Fruit fly (Drosophila melanogaster) whole organism, adult: ENCODE measurements around the gene CG5171.

ENCODE experiments used
- CG11617 ChIP-seq: fragments of 200-800 bp; sonication (Bioruptor generic); optimal IDR thresholded peaks from 2 replicates; lab custom pipeline; 2017; ENCODE audit warnings: mild to moderate bottlenecking, missing biosample characterization, missing genetic modification reagents, missing genetic modification characterization
- CG12768 ChIP-seq: fragments of 200-800 bp; sonication (Bioruptor generic); optimal IDR thresholded peaks from 2 replicates; lab custom pipeline; 2017; ENCODE audit warnings: missing biosample characterization, missing genetic modification characterization, mild to moderate bottlenecking, moderate library complexity, missing genetic modification reagents
- CG14711 ChIP-seq: fragments of 200-800 bp; sonication (Bioruptor generic); optimal IDR thresholded peaks from 2 replicates; lab custom pipeline; 2018; ENCODE audit warnings: missing biosample characterization, mild to moderate bottlenecking, missing genetic modification characterization, moderate library complexity
- CG1620 ChIP-seq: fragments of 200-800 bp; sonication (Bioruptor generic); optimal IDR thresholded peaks from 2 replicates; lab custom pipeline; 2016; ENCODE audit warnings: missing biosample characterization, missing genetic modification characterization
- CG33017 ChIP-seq: fragments of 200-800 bp; sonication (Bioruptor generic); optimal IDR thresholded peaks from 2 replicates; lab custom pipeline; 2018; ENCODE audit warnings: missing biosample characterization, mild to moderate bottlenecking, missing genetic modification characterization, moderate library complexity
- CG5204 ChIP-seq: fragments of 200-800 bp; sonication (Bioruptor generic); optimal IDR thresholded peaks from 2 replicates; lab custom pipeline; 2016; ENCODE audit warnings: missing biosample characterization, missing genetic modification characterization
- CG7045 ChIP-seq: fragments of 200-800 bp; sonication (Bioruptor generic); optimal IDR thresholded peaks from 2 replicates; lab custom pipeline; 2017; ENCODE audit warnings: missing biosample characterization, mild to moderate bottlenecking, missing genetic modification characterization
- CG7101 ChIP-seq: fragments of 200-800 bp; sonication (Bioruptor generic); optimal IDR thresholded peaks from 2 replicates; lab custom pipeline; 2018; ENCODE audit warnings: missing biosample characterization, mild to moderate bottlenecking, missing genetic modification characterization, moderate library complexity
- Clk ChIP-seq: fragments of 200-800 bp; sonication (Bioruptor generic); optimal IDR thresholded peaks from 2 replicates; lab custom pipeline; 2017; ENCODE audit warnings: missing biosample characterization, missing genetic modification characterization
- Crg-1 ChIP-seq: fragments of 200-800 bp; sonication (Bioruptor generic); optimal IDR thresholded peaks from 2 replicates; lab custom pipeline; 2016; ENCODE audit warnings: missing biosample characterization, missing genetic modification characterization
- Hr96 ChIP-seq: fragments of 200-800 bp; sonication (Bioruptor generic); optimal IDR thresholded peaks from 2 replicates; lab custom pipeline; 2016; ENCODE audit warnings: missing biosample characterization, missing genetic modification characterization
- Mnt ChIP-seq: fragments of 200-800 bp; sonication (Bioruptor generic); optimal IDR thresholded peaks from 2 replicates; lab custom pipeline; 2016; ENCODE audit warnings: missing biosample characterization, mild to moderate bottlenecking, missing genetic modification characterization
- bab1 ChIP-seq: fragments of 200-800 bp; sonication (Bioruptor generic); optimal IDR thresholded peaks from 3 replicates; lab custom pipeline; 2019; ENCODE audit warnings: missing biosample characterization, mild to moderate bottlenecking, missing genetic modification characterization, moderate library complexity
- cic ChIP-seq: fragments of 200-800 bp; sonication (Bioruptor generic); optimal IDR thresholded peaks from 2 replicates; lab custom pipeline; 2017; ENCODE audit warnings: missing biosample characterization, mild to moderate bottlenecking, missing genetic modification characterization, moderate library complexity
- cnc ChIP-seq, 2 experiments: fragments of >200 bp; optimal IDR thresholded peaks; 2 replicates each; lab custom pipeline; 2017
- kay ChIP-seq: fragments of 200-800 bp; sonication (Bioruptor generic); peaks from one replicate; lab custom pipeline; 2016; ENCODE audit warnings: missing biosample characterization, missing genetic modification characterization, borderline replicate concordance
- ovo ChIP-seq: fragments of 200-800 bp; sonication (Bioruptor generic); optimal IDR thresholded peaks from 2 replicates; lab custom pipeline; 2016; ENCODE audit warnings: missing biosample characterization, missing genetic modification characterization
- pad ChIP-seq: fragments of 200-800 bp; sonication (Bioruptor generic); optimal IDR thresholded peaks from 3 replicates; lab custom pipeline; 2017; ENCODE audit warnings: missing biosample characterization, missing genetic modification characterization, mild to moderate bottlenecking, moderate library complexity, missing genetic modification reagents
- tj ChIP-seq: fragments of 200-800 bp; sonication (Bioruptor generic); optimal IDR thresholded peaks from 3 replicates; lab custom pipeline; 2017; ENCODE audit warnings: missing biosample characterization, mild to moderate bottlenecking, missing genetic modification characterization, moderate library complexity
- toe ChIP-seq: fragments of 200-800 bp; sonication (Bioruptor generic); optimal IDR thresholded peaks from 2 replicates; lab custom pipeline; 2016; ENCODE audit warnings: missing biosample characterization, missing genetic modification characterization

CG5171 gene

dm6 chr2L:7419408-7420304 is 18.5 kb downstream of the CG5171 start:
- TF ChIP-seq ovo (GFP tag; lab: Kevin White, UChicago) (no peak), tj (GFP tag; lab: Kevin White, UChicago) (peak; percentile 78)

DNA sequence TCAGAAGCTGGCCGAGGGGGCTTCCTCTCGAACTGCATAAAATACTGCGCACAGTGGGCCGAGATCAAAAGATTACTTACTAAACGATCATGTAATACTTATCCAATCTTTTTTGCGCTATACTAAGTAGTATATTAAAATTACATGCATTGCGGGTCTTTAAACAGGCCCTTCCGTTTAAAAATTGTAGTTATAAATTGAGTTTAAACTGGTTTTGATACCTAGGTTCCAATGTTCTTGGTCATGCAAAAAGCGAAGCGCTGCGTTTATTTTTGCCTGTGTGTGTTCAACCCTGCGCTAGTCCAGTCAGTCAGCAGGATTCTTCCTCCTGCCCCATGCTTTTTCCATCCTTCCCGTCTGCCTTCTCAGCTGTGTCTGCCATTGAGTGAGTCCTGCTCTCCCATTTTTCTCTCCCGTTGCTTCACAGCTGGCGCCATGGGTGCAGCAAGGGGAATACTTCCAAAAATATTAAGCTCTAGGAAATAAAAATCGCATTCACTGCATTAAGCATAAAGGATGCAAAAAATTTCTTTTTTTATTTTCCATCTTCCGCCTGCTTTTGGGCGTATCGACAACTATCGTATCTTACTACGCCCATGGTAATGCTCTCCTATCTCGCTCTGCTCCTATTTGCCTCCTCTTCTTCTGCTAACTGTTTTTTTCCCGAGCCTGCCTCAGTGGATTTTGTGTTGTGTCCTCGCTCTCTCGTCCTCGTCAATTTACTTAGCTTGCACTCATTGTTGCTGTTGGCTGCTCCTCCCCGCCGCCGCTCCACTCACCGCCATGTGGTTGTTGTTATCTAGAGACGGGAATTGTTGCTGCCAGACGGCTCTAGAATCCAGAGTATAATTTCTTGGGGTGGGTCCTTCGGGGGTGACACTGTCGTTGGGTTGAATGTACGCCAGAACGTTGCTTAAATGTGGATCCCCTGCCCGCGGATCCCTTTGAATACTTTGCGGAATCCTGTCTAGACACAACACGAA is 19.5 kb downstream of the CG5171 start:
- no peak for TF ChIP-seq pad
- TF ChIP-seq CG33017 (tag; lab: Kevin White, UChicago): peak; percentile 48

DNA sequence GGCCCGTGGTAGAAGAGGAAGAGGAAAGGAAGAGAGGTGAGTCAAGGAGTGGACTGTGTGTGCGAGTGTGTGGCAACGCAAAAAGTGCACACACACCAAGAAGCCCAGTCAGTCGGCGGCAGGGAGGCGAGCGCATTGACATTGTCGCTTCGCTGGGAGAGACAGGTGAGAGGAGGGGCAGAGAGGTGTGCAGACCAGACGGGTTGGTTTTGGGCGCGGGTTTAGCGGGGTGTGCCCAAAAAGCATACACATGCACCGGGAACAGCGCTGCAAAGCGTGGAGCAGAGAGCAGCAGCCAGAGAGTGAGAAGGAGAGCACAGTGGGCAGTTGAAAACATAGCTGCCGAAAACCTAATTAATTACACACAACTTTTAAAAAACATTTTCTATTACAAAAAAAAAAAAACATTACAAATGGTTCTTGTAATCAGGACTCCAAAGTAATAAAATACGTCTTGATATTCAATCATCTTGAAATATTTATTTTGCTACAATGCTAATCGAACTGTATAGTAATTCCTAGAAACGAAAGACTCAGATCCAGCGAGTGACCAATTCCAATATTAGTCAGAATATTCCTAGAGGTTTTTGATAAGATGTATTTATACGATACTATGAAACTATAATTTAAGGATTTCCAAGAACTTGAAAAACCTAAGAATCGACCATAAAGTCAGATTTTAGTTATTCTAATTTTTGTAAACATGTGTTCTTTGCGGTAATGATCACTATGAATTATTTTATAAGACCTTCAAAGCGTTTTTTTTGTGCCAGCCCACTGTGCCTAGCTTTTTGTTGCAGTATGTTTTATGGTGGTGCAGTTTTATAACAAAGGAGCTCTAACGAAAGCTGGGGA is 21.5 kb downstream of the CG5171 start:
- TF ChIP-seq cic (GFP tag; lab: Kevin White, UChicago) (no peak), CG7045 (GFP tag; lab: Kevin White, UChicago) (no peak), toe (GFP tag; lab: Kevin White, UChicago) (peak; percentile 1), Mnt (peak; percentile 35), tj (GFP tag; lab: Kevin White, UChicago) (peak; percentile 72), CG12768 (GFP tag; lab: Kevin White, UChicago) (no peak), CG7101 (peak; percentile 18), pad (no peak), CG1620 (GFP tag; lab: Kevin White, UChicago) (no peak), CG5204 (peak; percentile 37), kay (GFP tag; lab: Kevin White, UChicago) (peak; percentile 87)

DNA sequence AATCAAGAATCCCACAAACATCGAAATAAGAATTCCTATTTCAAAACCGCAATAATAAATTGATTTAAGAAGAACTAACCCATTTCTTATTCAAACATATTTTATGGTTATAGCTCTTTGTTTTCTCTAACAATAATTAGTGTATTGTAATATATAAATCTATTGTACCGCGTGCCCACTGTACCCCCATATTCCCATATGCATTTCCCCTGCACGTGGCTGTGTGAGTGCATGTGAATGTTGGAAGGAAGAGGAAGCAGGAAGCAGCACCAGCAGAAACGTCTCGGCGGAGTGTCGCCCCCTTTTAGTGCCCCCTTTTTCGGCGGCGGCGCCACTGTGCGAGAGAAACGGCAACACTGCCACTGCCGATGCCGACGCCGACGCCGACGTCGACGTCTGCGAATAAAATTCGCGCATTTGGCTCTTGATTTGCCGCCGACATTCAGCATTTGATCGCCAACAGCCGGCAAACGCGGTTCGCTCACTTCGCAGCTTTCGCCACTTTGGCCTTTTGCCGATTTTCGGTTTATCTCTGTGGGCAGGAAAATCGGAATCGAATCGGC is 22.3 kb downstream of the CG5171 start:
- TF ChIP-seq cic (GFP tag; lab: Kevin White, UChicago) (peak; percentile 78), CG7045 (GFP tag; lab: Kevin White, UChicago) (peak; percentile 68), ovo (GFP tag; lab: Kevin White, UChicago) (peak; percentile 56), pad (peak; percentile 100), bab1 (GFP tag; lab: Kevin White, UChicago) (peak; percentile 71), toe (GFP tag; lab: Kevin White, UChicago) (peak; percentile 61), Hr96 (GFP tag; lab: Kevin White, UChicago) (peak; percentile 77), Crg-1 (GFP tag; lab: Kevin White, UChicago) (peak; percentile 29), cnc (optimal IDR thresholded peaks at IDR 0.05; lab: Kevin White, UChicago) (no peak), CG7101 (peak; percentile 66), CG1620 (GFP tag; lab: Kevin White, UChicago) (peak; percentile 32), Clk (GFP tag; lab: Kevin White, UChicago) (peak; percentile 34), CG14711 (tag; lab: Kevin White, UChicago) (peak; percentile 74), Mnt (peak; percentile 83), CG11617 (GFP tag; lab: Kevin White, UChicago) (peak; percentile 41), kay (GFP tag; lab: Kevin White, UChicago) (no peak), tj (GFP tag; lab: Kevin White, UChicago) (peak; percentile 65), CG5204 (no peak), CG33017 (tag; lab: Kevin White, UChicago) (peak; percentile 23), CG12768 (GFP tag; lab: Kevin White, UChicago) (peak; percentile 72)

DNA sequence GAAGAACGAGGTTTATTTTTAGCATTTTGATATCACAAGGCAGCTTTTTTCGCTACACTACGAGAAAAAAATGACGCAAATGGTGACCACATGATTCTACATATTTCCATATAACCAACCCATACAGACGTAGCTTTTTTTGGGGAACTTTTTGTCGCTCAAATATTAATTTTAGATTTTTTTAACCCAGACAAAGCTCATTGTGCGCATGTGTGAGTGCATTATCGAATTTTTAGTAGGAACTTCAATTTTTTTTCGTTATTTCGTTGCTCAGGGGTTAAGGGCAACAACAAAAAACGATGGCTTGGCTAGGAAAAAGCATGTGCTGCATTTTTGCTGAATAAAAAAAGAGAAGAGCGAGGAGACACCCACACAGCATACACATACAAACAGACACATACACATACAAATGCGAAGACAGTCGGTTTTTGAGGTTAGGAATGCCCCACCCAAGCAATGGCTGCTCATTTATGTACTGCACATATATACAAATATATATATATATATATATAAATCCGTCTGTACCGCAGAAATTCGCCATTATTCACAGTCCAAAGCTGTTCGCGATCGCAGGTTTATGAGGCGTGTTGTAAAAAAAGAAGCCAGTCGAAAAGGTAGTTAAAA is 23.3 kb downstream of the CG5171 start:
- TF ChIP-seq bab1 (GFP tag; lab: Kevin White, UChicago) (no peak), tj (GFP tag; lab: Kevin White, UChicago) (peak; percentile 89)
